Worm (Caenorhabditis elegans) whole organism, early embryonic: ENCODE data around the gene R02C2.7.

Source experiments
- F13C5.2 ChIP-seq: sonication (generic microtip); optimal IDR thresholded peaks from 2 replicates; lab custom pipeline; 2017; ENCODE audit warnings: mild to moderate bottlenecking, missing genetic modification characterization, inconsistent platforms, missing compliant biosample characterization
- sea-1 ChIP-seq: fragments of 200-800 bp; sonication (Bioruptor generic); conservative IDR thresholded peaks from 2 replicates; pipeline ENCODE4 v1.3.6; 2022; ENCODE audit warnings: missing genetic modification characterization, missing compliant biosample characterization
- tbx-11 ChIP-seq: fragments of 200-800 bp; sonication (Bioruptor generic); IDR thresholded peaks from 2 replicates; pipeline ENCODE4 v1.3.6; 2022; ENCODE audit warnings: missing genetic modification characterization, missing compliant biosample characterization
- tbx-37 ChIP-seq: fragments of 200-800 bp; sonication (Bioruptor generic); conservative IDR thresholded peaks from 2 replicates; pipeline ENCODE4 v1.3.6; 2022; ENCODE audit warnings: missing genetic modification reagents, missing genetic modification characterization, missing compliant biosample characterization

- TF ChIP-seq tbx-37 (no peak), tbx-11 (GFP tag; lab: Robert Waterston, UW) (no peak), F13C5.2 (tag; lab: Kevin White, UChicago) (no peak), sea-1 (GFP tag; lab: Robert Waterston, UW) (no peak)
These were observed 16.3 kb upstream of the R02C2.7 start, which contains the start of gene nhr-204 for ce11 chrV:258730-259129.
